Worm (Caenorhabditis elegans) whole organism, early embryonic: Measurements from ENCODE around the gene K12B6.11.

Experiments used
- F13C5.2 ChIP-seq: sonication (generic microtip); optimal IDR thresholded peaks from 2 replicates; lab custom pipeline; 2017; ENCODE audit warnings: mild to moderate bottlenecking, missing genetic modification characterization, inconsistent platforms, missing compliant biosample characterization
- aly-1 ChIP-seq: sonication (generic microtip); optimal IDR thresholded peaks from 2 replicates; lab custom pipeline; 2016; ENCODE audit warnings: missing genetic modification characterization, missing compliant biosample characterization
- ama-1 ChIP-seq: fragments of 150-350 bp; optimal IDR thresholded peaks from 2 replicates; lab custom pipeline; 2014
- ets-7 ChIP-seq: sonication (generic microtip); optimal IDR thresholded peaks from 2 replicates; lab custom pipeline; 2016; ENCODE audit warnings: missing genotype, missing genetic modification characterization, missing compliant biosample characterization
- flt-1 ChIP-seq: fragments of 200-800 bp; sonication (Bioruptor generic); IDR thresholded peaks from 2 replicates; pipeline ENCODE4 v1.3.6; 2022; ENCODE audit warnings: missing genetic modification characterization, missing compliant biosample characterization
- hnd-1 ChIP-seq: sonication (generic microtip); optimal IDR thresholded peaks from 2 replicates; lab custom pipeline; 2016; ENCODE audit warnings: missing genetic modification characterization, missing compliant biosample characterization
- pes-1 ChIP-seq: fragments of 200-800 bp; sonication (Bioruptor generic); IDR thresholded peaks from 2 replicates; pipeline ENCODE4 v1.3.6; 2022; ENCODE audit warnings: missing genetic modification reagents, missing genetic modification characterization, missing compliant biosample characterization
- tbx-37 ChIP-seq: fragments of 200-800 bp; sonication (Bioruptor generic); conservative IDR thresholded peaks from 2 replicates; pipeline ENCODE4 v1.3.6; 2022; ENCODE audit warnings: missing genetic modification reagents, missing genetic modification characterization, missing compliant biosample characterization
- tra-4 ChIP-seq: sonication (generic microtip); optimal IDR thresholded peaks from 2 replicates; lab custom pipeline; 2017; ENCODE audit warnings: missing genetic modification characterization, missing compliant biosample characterization

DNA sequence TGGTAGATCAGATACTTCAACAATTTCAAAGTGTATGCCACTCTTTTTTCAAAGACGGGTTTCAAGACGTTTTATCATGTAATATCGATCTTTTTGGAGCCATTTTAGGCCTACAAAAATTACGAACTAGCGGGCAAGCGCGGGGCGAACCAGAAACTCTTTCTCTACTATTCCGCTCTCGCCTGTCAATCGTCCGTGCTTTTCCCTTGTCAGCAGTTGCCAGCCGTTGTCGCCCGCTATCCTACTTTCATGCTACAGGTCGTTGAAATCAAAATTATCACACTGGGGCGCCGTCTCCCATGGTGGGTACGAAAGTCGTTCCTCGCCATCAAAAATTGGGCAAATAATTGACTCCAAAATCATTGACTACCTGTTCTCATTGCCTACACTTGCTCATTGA is 12.3 kb downstream of the K12B6.11 start:
- TF ChIP-seq ets-7 (tag; lab: Kevin White, UChicago), result no peak
- no peak for TF ChIP-seq pes-1 (GFP tag; lab: Robert Waterston, UW)
- no peak for TF ChIP-seq tbx-37 (GFP tag; lab: Robert Waterston, UW)
- no peak for TF ChIP-seq F13C5.2 (tag; lab: Kevin White, UChicago)
- no peak for TF ChIP-seq flt-1
- TF ChIP-seq aly-1 (tag; lab: Kevin White, UChicago), result no peak
- no peak for TF ChIP-seq ama-1
- TF ChIP-seq hnd-1 (tag; lab: Kevin White, UChicago), result no peak
- TF ChIP-seq tra-4 (tag; lab: Kevin White, UChicago), result no peak
